Worm (Caenorhabditis elegans) whole organism, L1 larva: Measurements from ENCODE around the gene npp-23.

Experiments
- aly-2 ChIP-seq: fragments of 150-350 bp; optimal IDR thresholded peaks from 2 replicates; lab custom pipeline; 2014; ENCODE audit warnings: missing biosample characterization, missing genetic modification characterization
- blmp-1 ChIP-seq: fragments of 150-350 bp; optimal IDR thresholded peaks from 2 replicates; lab custom pipeline; 2014; ENCODE audit warnings: missing biosample characterization, missing genetic modification characterization
- ceh-63 ChIP-seq: fragments of 200-800 bp; sonication (Bioruptor generic); optimal IDR thresholded peaks from 2 replicates; lab custom pipeline; 2018; ENCODE audit warnings: mild to moderate bottlenecking, missing genetic modification characterization, missing compliant biosample characterization
- elt-2 ChIP-seq: sonication (generic microtip); optimal IDR thresholded peaks from 2 replicates; lab custom pipeline; 2016; ENCODE audit warnings: missing genetic modification characterization, mild to moderate bottlenecking, inconsistent platforms, missing compliant biosample characterization, missing genetic modification reagents
- jun-1 ChIP-seq: fragments of 150-350 bp; optimal IDR thresholded peaks from 2 replicates; lab custom pipeline; 2014; ENCODE audit warnings: missing biosample characterization, missing genetic modification reagents, missing genetic modification characterization
- lin-13 ChIP-seq: fragments of 150-350 bp; optimal IDR thresholded peaks from 2 replicates; lab custom pipeline; 2014; ENCODE audit warnings: missing biosample characterization, missing genetic modification reagents, missing genetic modification characterization
- nhr-11 ChIP-seq: fragments of 150-350 bp; optimal IDR thresholded peaks from 2 replicates; lab custom pipeline; 2014; ENCODE audit warnings: missing biosample characterization, missing genetic modification characterization
- nhr-237 ChIP-seq: fragments of 150-350 bp; optimal IDR thresholded peaks from 2 replicates; lab custom pipeline; 2014; ENCODE audit warnings: missing biosample characterization, missing genetic modification characterization
- pag-3 ChIP-seq: sonication (generic microtip); optimal IDR thresholded peaks from 2 replicates; lab custom pipeline; 2017; ENCODE audit warnings: missing genetic modification characterization, mild to moderate bottlenecking, missing compliant biosample characterization, antibody characterized with exemption, borderline replicate concordance; ENCODE audit not compliant: insufficient read depth
- pqm-1 ChIP-seq: sonication (generic microtip); optimal IDR thresholded peaks from 3 replicates; lab custom pipeline; 2017; ENCODE audit warnings: missing biosample characterization, missing genetic modification characterization
- snpc-4 ChIP-seq: fragments of 150-350 bp; optimal IDR thresholded peaks from 2 replicates; lab custom pipeline; 2014; ENCODE audit warnings: missing biosample characterization, missing genetic modification characterization
- sup-37 ChIP-seq: fragments of 200-800 bp; sonication (Bioruptor generic); optimal IDR thresholded peaks from 2 replicates; lab custom pipeline; 2018; ENCODE audit warnings: mild to moderate bottlenecking, missing genetic modification characterization, missing compliant biosample characterization
- unc-130 ChIP-seq: fragments of 150-350 bp; optimal IDR thresholded peaks from 2 replicates; lab custom pipeline; 2017; ENCODE audit warnings: missing biosample characterization, missing genetic modification characterization, inconsistent platforms
- ztf-11 ChIP-seq, 2 experiments: sonication (generic microtip); optimal IDR thresholded peaks; 2 replicates each; lab custom pipeline; 2016 to 2017; ENCODE audit warnings: missing genetic modification characterization in 2 of 2, missing biosample characterization in 1 of 2, missing compliant biosample characterization in 1 of 2

ce11 chrIV:8916010-8916409, 46.5 kb upstream of the npp-23 start, which contains the start of gene C27B7.9:
- TF ChIP-seq nhr-237 = no peak
- TF ChIP-seq nhr-11 (tag; lab: Kevin White, UChicago) = no peak
- TF ChIP-seq snpc-4 (tag; lab: Kevin White, UChicago) = no peak
- no peak for TF ChIP-seq blmp-1 (tag; lab: Kevin White, UChicago)
- TF ChIP-seq lin-13 = no peak
- TF ChIP-seq ztf-11 (tag; optimal IDR thresholded peaks at IDR 0.05; lab: Kevin White, UChicago) = no peak
- TF ChIP-seq pag-3 (tag; lab: Kevin White, UChicago) = no peak
- no peak for TF ChIP-seq unc-130
- TF ChIP-seq aly-2 = no peak
- no peak for TF ChIP-seq elt-2 (tag; lab: Kevin White, UChicago)
- TF ChIP-seq ceh-63 (GFP tag; lab: Kevin White, UChicago) = no peak
- no peak for TF ChIP-seq sup-37 (GFP tag; lab: Kevin White, UChicago)
- no peak for TF ChIP-seq jun-1 (tag; lab: Kevin White, UChicago)
- no peak for TF ChIP-seq pqm-1 (tag; lab: Kevin White, UChicago)
